Worm (Caenorhabditis elegans) whole organism, L3 larva: ENCODE data around the gene T25B9.1.

ENCODE experiments used
- ceh-82 ChIP-seq: fragments of 150-350 bp; optimal IDR thresholded peaks from 2 replicates; lab custom pipeline; 2014; ENCODE audit warnings: missing biosample characterization, missing genetic modification characterization
- mdl-1 ChIP-seq: fragments of 150-350 bp; optimal IDR thresholded peaks from 2 replicates; lab custom pipeline; 2014; ENCODE audit warnings: missing biosample characterization, missing genetic modification characterization
- nhr-11 ChIP-seq: fragments of 150-350 bp; optimal IDR thresholded peaks from 2 replicates; lab custom pipeline; 2014; ENCODE audit warnings: missing biosample characterization, missing genetic modification characterization
- nhr-25 ChIP-seq: sonication (generic microtip); optimal IDR thresholded peaks from 2 replicates; lab custom pipeline; 2017; ENCODE audit warnings: missing biosample characterization, missing genetic modification characterization
- tbx-2 ChIP-seq: sonication (generic microtip); optimal IDR thresholded peaks from 2 replicates; lab custom pipeline; 2016; ENCODE audit warnings: mild to moderate bottlenecking, missing genetic modification characterization, missing compliant biosample characterization
- ztf-11 ChIP-seq: fragments of 150-350 bp; optimal IDR thresholded peaks from 2 replicates; lab custom pipeline; 2014; ENCODE audit warnings: missing biosample characterization, missing genetic modification characterization

ce11 chrIV:10766071-10766470, 16.1 kb upstream of the T25B9.1 start:
- TF ChIP-seq nhr-25 (tag; lab: Kevin White, UChicago) (no peak), ztf-11 (no peak), nhr-11 (no peak), ceh-82 (tag; lab: Kevin White, UChicago) (no peak), mdl-1 (tag; lab: Kevin White, UChicago) (no peak), tbx-2 (tag; lab: Kevin White, UChicago) (no peak)
